Worm (Caenorhabditis elegans) whole organism, L4 larva: ENCODE results near the gene hlh-3.
A peak's percentile ranks its signal among the peaks of the same experiment; 100 is the strongest.

Experiments
- F10B5.3 ChIP-seq: sonication (generic microtip); optimal IDR thresholded peaks from 2 replicates; lab custom pipeline; 2016; ENCODE audit warnings: mild to moderate bottlenecking, missing genetic modification characterization, missing compliant biosample characterization
- F26F4.8 ChIP-seq: fragments of 200-800 bp; sonication (Bioruptor generic); conservative IDR thresholded peaks from 2 replicates; pipeline ENCODE4 v1.3.6; 2022; ENCODE audit warnings: missing genetic modification characterization, missing compliant biosample characterization
- F37D6.2 ChIP-seq: sonication (generic microtip); optimal IDR thresholded peaks from 2 replicates; lab custom pipeline; 2016; ENCODE audit warnings: mild to moderate bottlenecking, missing genetic modification characterization, missing compliant biosample characterization
- Y48G9A.11 ChIP-seq: fragments of 200-800 bp; sonication (Bioruptor generic); IDR thresholded peaks from 2 replicates; pipeline ENCODE4 v1.3.6; 2022; ENCODE audit warnings: missing genetic modification reagents, missing genetic modification characterization, missing compliant biosample characterization
- ZK337.2 ChIP-seq: fragments of 200-800 bp; sonication (Bioruptor generic); IDR thresholded peaks from 2 replicates; pipeline ENCODE4 v1.3.6; 2022; ENCODE audit warnings: missing genetic modification reagents, missing genetic modification characterization, missing compliant biosample characterization
- aha-1 ChIP-seq: fragments of 150-350 bp; peaks from one replicate; lab custom pipeline; 2014; ENCODE audit warnings: missing biosample characterization, missing genetic modification characterization
- aly-2 ChIP-seq: sonication (generic microtip); optimal IDR thresholded peaks from 2 replicates; lab custom pipeline; 2018; ENCODE audit warnings: missing biosample characterization, missing genetic modification characterization
- ama-1 ChIP-seq: fragments of 150-350 bp; optimal IDR thresholded peaks from 2 replicates; lab custom pipeline; 2014; ENCODE audit warnings: inconsistent platforms, mixed read lengths
- arid-1 ChIP-seq: fragments of 200-800 bp; sonication (Bioruptor generic); conservative IDR thresholded peaks from 2 replicates; pipeline ENCODE4 v1.3.6; 2022; ENCODE audit warnings: missing genetic modification reagents, missing genetic modification characterization, missing compliant biosample characterization
- dmd-9 ChIP-seq: fragments of 200-800 bp; sonication (Bioruptor generic); IDR thresholded peaks from 2 replicates; pipeline ENCODE4 v1.3.6; 2022; ENCODE audit warnings: missing genetic modification reagents, missing genetic modification characterization, missing compliant biosample characterization
- egl-43 ChIP-seq: fragments of 200-800 bp; sonication (Bioruptor generic); IDR thresholded peaks from 2 replicates; pipeline ENCODE4 v1.3.6; 2022; ENCODE audit warnings: missing genetic modification reagents, missing genetic modification characterization, missing compliant biosample characterization
- hif-1 ChIP-seq, 2 experiments: sonication (generic microtip); optimal IDR thresholded peaks; 2 replicates each; lab custom pipeline; 2016 to 2017; ENCODE audit warnings: missing compliant biosample characterization in 2 of 2, missing genetic modification characterization in 2 of 2, missing genetic modification reagents in 2 of 2, missing genotype in 2 of 2, mild to moderate bottlenecking in 1 of 2
- hlh-30 ChIP-seq: sonication (generic microtip); optimal IDR thresholded peaks from 2 replicates; lab custom pipeline; 2017; ENCODE audit warnings: antibody characterized with exemption, mild to moderate bottlenecking, missing genetic modification characterization, missing compliant biosample characterization; ENCODE audit not compliant: insufficient read depth
- jun-1 ChIP-seq: fragments of 150-350 bp; optimal IDR thresholded peaks from 2 replicates; lab custom pipeline; 2014; ENCODE audit warnings: missing biosample characterization, missing genetic modification reagents, missing genetic modification characterization
- lin-29 ChIP-seq: fragments of 200-800 bp; sonication (Bioruptor generic); IDR thresholded peaks from 2 replicates; pipeline ENCODE4 v1.3.6; 2022; ENCODE audit warnings: missing genetic modification reagents, missing genetic modification characterization, missing compliant biosample characterization
- lin-39 ChIP-seq: fragments of 150-350 bp; optimal IDR thresholded peaks from 2 replicates; lab custom pipeline; 2014; ENCODE audit warnings: missing biosample characterization, missing genetic modification reagents, missing genetic modification characterization
- lsy-2 ChIP-seq, 2 experiments: fragments of 150-350 bp in 1 of 2; sonication (generic microtip) in 1 of 2; optimal IDR thresholded peaks; 2 replicates each; lab custom pipeline; 2014 to 2017; ENCODE audit warnings: missing biosample characterization in 2 of 2, missing genetic modification characterization in 2 of 2
- madf-9 ChIP-seq: fragments of 200-800 bp; sonication (Bioruptor generic); conservative IDR thresholded peaks from 2 replicates; pipeline ENCODE4 v1.3.6; 2022; ENCODE audit warnings: missing genetic modification reagents, missing genetic modification characterization, missing compliant biosample characterization
- mdl-1 ChIP-seq, 2 experiments: fragments of 150-350 bp in 1 of 2; sonication (generic microtip) in 1 of 2; optimal IDR thresholded peaks; 2 replicates each; lab custom pipeline; 2014 to 2017; ENCODE audit warnings: missing biosample characterization in 2 of 2, missing genetic modification characterization in 2 of 2
- mep-1 ChIP-seq: fragments of 150-350 bp; sonication (generic microtip); optimal IDR thresholded peaks from 3 replicates; lab custom pipeline; 2014; ENCODE audit warnings: missing biosample characterization, missing genetic modification characterization
- nhr-111 ChIP-seq: fragments of 200-800 bp; sonication (Bioruptor generic); optimal IDR thresholded peaks from 2 replicates; lab custom pipeline; 2018; ENCODE audit warnings: mild to moderate bottlenecking, missing genetic modification characterization, missing compliant biosample characterization
- nhr-237 ChIP-seq: sonication (generic microtip); optimal IDR thresholded peaks from 2 replicates; lab custom pipeline; 2017; ENCODE audit warnings: missing biosample characterization, missing genetic modification characterization
- nhr-28 ChIP-seq: fragments of 150-350 bp; optimal IDR thresholded peaks from 2 replicates; lab custom pipeline; 2014; ENCODE audit warnings: missing biosample characterization, missing genetic modification characterization
- nhr-41 ChIP-seq: fragments of 200-800 bp; sonication (Bioruptor generic); IDR thresholded peaks from 2 replicates; pipeline ENCODE4 v1.3.6; 2022; ENCODE audit warnings: missing genetic modification reagents, missing genetic modification characterization, missing compliant biosample characterization
- nhr-48 ChIP-seq: sonication (generic microtip); optimal IDR thresholded peaks from 2 replicates; lab custom pipeline; 2016; ENCODE audit warnings: mild to moderate bottlenecking, missing genetic modification characterization, missing compliant biosample characterization
- nhr-6 ChIP-seq: fragments of 150-350 bp; optimal IDR thresholded peaks from 2 replicates; lab custom pipeline; 2014; ENCODE audit warnings: missing biosample characterization, missing genetic modification characterization
- pha-4 ChIP-seq, 2 experiments: fragments of 150-350 bp in 1 of 2; fragments of 200-800 bp in 1 of 2; sonication (Bioruptor generic) in 1 of 2; IDR thresholded peaks in 1 of 2; optimal IDR thresholded peaks in 1 of 2; 2 replicates each; pipeline versions ENCODE4 v1.3.6 to Lab custom; 2014 to 2022; ENCODE audit warnings: missing genetic modification characterization in 2 of 2, missing genetic modification reagents in 2 of 2, missing biosample characterization in 1 of 2, missing compliant biosample characterization in 1 of 2
- php-3 ChIP-seq: fragments of 200-800 bp; sonication (Bioruptor generic); IDR thresholded peaks from 2 replicates; pipeline ENCODE4 v1.3.6; 2022; ENCODE audit warnings: missing genetic modification reagents, missing genetic modification characterization, missing compliant biosample characterization
- rbr-2 ChIP-seq: sonication (generic microtip); optimal IDR thresholded peaks from 2 replicates; lab custom pipeline; 2016; ENCODE audit warnings: missing genotype, missing genetic modification characterization, missing compliant biosample characterization
- set-16 ChIP-seq: fragments of 200-800 bp; sonication (Bioruptor generic); IDR thresholded peaks from 2 replicates; pipeline ENCODE4 v1.3.6; 2022; ENCODE audit warnings: missing genetic modification reagents, missing genetic modification characterization, missing compliant biosample characterization
- snpc-1.2 ChIP-seq: fragments of 200-800 bp; sonication (Bioruptor generic); IDR thresholded peaks from 2 replicates; pipeline ENCODE4 v1.3.6; 2022; ENCODE audit warnings: missing genetic modification reagents, missing genetic modification characterization, missing compliant biosample characterization
- spr-1 ChIP-seq: sonication (generic microtip); optimal IDR thresholded peaks from 2 replicates; lab custom pipeline; 2016; ENCODE audit warnings: mild to moderate bottlenecking, missing genetic modification characterization, missing compliant biosample characterization
- tra-1 ChIP-seq: fragments of 200-800 bp; sonication (Bioruptor generic); IDR thresholded peaks from 2 replicates; pipeline ENCODE4 v1.3.6; 2022; ENCODE audit warnings: missing genetic modification reagents, missing genetic modification characterization, missing compliant biosample characterization
- unc-62 ChIP-seq, 3 experiments: fragments of 150-350 bp in 1 of 3; sonication (generic microtip); optimal IDR thresholded peaks in 2 of 3; peaks in 1 of 3; 1 replicate in 1 of 3; 2 replicates in 2 of 3; lab custom pipeline; 2014 to 2017; ENCODE audit warnings: missing biosample characterization in 3 of 3, missing genetic modification characterization in 3 of 3, missing genetic modification reagents in 3 of 3, missing genotype in 1 of 3
- zag-1 ChIP-seq: fragments of 150-350 bp; optimal IDR thresholded peaks from 2 replicates; lab custom pipeline; 2014; ENCODE audit warnings: missing biosample characterization, missing genetic modification characterization
- ztf-7 ChIP-seq: fragments of 150-350 bp; optimal IDR thresholded peaks from 2 replicates; lab custom pipeline; 2014; ENCODE audit warnings: missing biosample characterization, missing genetic modification characterization

Gene hlh-3

DNA sequence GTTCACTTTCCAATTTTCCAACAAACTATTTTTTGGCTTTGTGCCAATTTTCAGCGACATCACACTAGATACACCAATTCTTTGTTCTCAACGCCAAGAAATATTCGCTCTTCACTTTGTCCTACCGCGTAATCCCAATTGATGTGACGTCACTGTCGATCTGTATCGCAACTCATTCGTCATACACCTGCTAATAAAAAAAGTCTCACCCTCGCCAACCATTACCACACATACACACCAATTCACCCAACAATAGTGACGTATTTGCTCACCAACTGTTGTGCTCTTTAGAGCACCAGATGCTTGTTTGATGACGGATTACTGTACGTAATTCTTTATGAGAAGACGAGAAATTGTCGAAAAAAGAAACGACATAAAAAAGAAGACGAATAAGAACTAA lies 23.1 kb upstream of the hlh-3 start:
- TF ChIP-seq Y48G9A.11 (GFP tag; lab: Robert Waterston, UW) (no peak), lsy-2 (tag; optimal IDR thresholded peaks at IDR 0.05; lab: Kevin White, UChicago) (peak in 1 of 2 experiments; percentile 44), F26F4.8 (no peak), jun-1 (tag; lab: Kevin White, UChicago) (no peak), nhr-6 (tag; lab: Kevin White, UChicago) (peak; percentile 53), ama-1 (lab: Kevin White, UChicago) (peak; percentile 13), mep-1 (tag; lab: Kevin White, UChicago) (peak; percentile 20)

DNA sequence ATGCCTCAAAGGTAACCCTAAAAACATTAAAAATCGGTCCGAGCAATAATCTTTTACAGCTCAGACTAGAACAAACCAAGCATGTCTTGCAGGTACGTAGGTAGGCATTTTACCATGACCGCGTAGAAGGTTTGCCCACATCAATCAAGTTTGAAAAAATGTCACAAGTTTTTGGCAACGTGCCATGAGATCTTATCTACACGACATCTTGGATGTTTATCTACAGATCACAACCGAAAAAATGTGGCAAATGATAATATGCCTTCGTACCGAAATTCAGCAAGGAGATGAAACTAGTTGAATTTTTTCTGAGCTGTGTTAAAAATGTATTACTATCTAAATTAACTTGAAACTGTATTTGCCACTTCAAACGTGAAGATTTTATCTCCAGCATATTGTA lies 22.0 kb upstream of the hlh-3 start:
- no peak for TF ChIP-seq aly-2 (tag; lab: Kevin White, UChicago)
- peak in 1 of 2 experiments; percentile 80 for TF ChIP-seq unc-62 (GFP tag; optimal IDR thresholded peaks at IDR 0.05 in 1 of 2; lab: Kevin White, UChicago)
- TF ChIP-seq unc-62 (tag; optimal IDR thresholded peaks at IDR 0.05; lab: Kevin White, UChicago) = no peak
- TF ChIP-seq php-3 (GFP tag; lab: Robert Waterston, UW) = no peak
- no peak for TF ChIP-seq zag-1 (tag; lab: Kevin White, UChicago)
- no peak for TF ChIP-seq tra-1 (GFP tag; lab: Robert Waterston, UW)
- TF ChIP-seq F37D6.2 (tag; lab: Kevin White, UChicago) = no peak
- TF ChIP-seq hif-1 (tag; optimal IDR thresholded peaks at IDR 0.05; lab: Kevin White, UChicago) = no peak

DNA sequence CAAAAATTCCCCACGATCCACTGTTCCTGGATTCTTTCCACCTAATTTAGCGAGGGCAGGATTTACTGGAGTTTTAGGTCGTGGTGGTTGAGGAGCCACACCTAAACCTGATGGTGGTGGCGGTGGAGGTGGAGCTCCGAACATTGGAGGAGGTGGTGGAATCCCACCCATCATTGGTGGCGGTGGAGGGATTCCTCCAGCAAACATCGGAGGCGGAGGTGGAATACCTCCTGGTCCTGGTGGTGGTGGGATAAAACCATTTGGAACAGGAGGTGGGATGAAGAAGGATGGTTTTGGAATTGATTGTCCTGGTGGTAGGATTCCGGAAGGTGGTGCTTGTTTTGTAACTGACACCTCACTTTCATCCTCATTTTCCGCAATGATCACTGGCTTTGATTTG lies 16.6 kb upstream of the hlh-3 start:
- 0 out of 2 replicates have a peak, but pooled peaks have one; percentile 5 for TF ChIP-seq dmd-9 (GFP tag; lab: Robert Waterston, UW)
- no peak for TF ChIP-seq pha-4 (GFP tag; IDR thresholded peaks at IDR 0.05; lab: Robert Waterston, UW)
- TF ChIP-seq pha-4 (tag; optimal IDR thresholded peaks at IDR 0.05; lab: Kevin White, UChicago) = no peak
- TF ChIP-seq set-16 = peak; percentile 72
- peak in 1 of 2 experiments; percentile 6 for TF ChIP-seq unc-62 (GFP tag; optimal IDR thresholded peaks at IDR 0.05 in 1 of 2; lab: Kevin White, UChicago)
- TF ChIP-seq unc-62 (tag; optimal IDR thresholded peaks at IDR 0.05; lab: Kevin White, UChicago) = no peak

DNA sequence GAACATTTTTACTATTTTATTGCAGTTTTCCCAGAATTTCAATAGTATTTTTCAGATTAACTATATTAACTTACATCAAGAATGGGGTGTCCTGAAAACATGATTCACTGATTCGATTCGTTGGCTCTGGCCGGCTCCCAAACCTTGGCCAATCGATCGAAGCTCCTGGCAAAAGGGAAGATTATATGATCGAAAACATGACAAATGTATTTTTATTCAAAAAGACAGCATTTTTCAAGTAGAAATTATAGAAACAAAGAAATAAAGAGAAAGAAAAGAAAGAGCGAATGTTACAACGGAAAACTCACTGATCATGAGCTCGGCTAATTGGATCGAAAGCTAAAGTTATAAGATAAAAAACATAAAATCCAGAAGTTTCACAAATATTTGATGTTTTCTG lies 15.7 kb upstream of the hlh-3 start, which contains the start of gene T24B8.4:
Gene T24B8.4 (minus strand): TSS at position 101 of the 400 bp plus-strand sequence.
- no peak for TF ChIP-seq F10B5.3 (tag; lab: Kevin White, UChicago)
- no peak for TF ChIP-seq mdl-1 (tag; optimal IDR thresholded peaks at IDR 0.05; lab: Kevin White, UChicago)
- no peak for TF ChIP-seq nhr-111
- no peak for TF ChIP-seq nhr-237
- no peak for TF ChIP-seq nhr-41 (GFP tag; lab: Robert Waterston, UW)

DNA sequence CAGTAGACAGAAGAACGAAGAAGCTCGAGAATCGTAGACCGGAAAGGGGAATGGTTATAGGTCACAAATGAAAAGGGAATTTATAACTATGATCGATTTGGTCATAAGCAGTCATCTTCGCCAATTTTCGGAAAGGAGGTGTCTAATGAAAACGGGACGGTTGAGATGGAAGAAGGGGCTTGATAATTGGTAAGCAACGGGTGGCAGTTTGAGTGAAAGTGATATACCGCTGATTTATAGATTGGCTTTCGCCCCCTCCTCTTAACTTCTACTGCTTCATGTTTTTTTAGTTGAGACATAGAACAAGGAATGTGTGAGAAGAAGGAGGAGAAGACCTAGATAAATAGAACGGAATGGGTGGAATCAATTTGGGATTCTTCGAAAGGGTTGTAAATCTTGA lies 13.6 kb upstream of the hlh-3 start:
- TF ChIP-seq lin-29 (GFP tag; lab: Robert Waterston, UW) (no peak), unc-62 (GFP tag; optimal IDR thresholded peaks at IDR 0.05 in 1 of 2; lab: Kevin White, UChicago) (peak in 1 of 2 experiments; percentile 52), unc-62 (tag; optimal IDR thresholded peaks at IDR 0.05; lab: Kevin White, UChicago) (no peak)
- TF ChIP-seq, all 104 proteins: peak for 1

DNA sequence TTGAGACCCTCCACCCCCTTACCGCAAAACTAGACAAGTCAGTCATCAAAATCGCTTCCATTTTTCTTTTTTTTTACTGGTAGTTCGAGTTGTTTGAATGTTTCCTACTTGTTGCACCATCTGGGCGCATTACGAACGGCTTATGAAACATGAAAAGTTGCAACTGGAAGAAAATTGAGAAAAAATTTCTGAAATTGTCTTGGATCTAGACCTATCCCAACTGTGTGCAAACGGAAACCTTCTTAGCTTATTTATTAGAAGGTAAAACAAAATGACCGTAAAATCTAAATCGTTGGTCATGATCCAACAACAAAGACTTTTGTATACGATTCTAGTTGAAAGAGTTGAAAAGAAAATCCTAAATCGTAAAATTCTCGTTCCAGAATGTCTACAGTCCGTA lies 11.9 kb upstream of the hlh-3 start:
- TF ChIP-seq hlh-30 (tag; lab: Kevin White, UChicago) (no peak), unc-62 (GFP tag; optimal IDR thresholded peaks at IDR 0.05 in 1 of 2; lab: Kevin White, UChicago) (peak in 1 of 2 experiments; percentile 97), unc-62 (tag; optimal IDR thresholded peaks at IDR 0.05; lab: Kevin White, UChicago) (no peak)

DNA sequence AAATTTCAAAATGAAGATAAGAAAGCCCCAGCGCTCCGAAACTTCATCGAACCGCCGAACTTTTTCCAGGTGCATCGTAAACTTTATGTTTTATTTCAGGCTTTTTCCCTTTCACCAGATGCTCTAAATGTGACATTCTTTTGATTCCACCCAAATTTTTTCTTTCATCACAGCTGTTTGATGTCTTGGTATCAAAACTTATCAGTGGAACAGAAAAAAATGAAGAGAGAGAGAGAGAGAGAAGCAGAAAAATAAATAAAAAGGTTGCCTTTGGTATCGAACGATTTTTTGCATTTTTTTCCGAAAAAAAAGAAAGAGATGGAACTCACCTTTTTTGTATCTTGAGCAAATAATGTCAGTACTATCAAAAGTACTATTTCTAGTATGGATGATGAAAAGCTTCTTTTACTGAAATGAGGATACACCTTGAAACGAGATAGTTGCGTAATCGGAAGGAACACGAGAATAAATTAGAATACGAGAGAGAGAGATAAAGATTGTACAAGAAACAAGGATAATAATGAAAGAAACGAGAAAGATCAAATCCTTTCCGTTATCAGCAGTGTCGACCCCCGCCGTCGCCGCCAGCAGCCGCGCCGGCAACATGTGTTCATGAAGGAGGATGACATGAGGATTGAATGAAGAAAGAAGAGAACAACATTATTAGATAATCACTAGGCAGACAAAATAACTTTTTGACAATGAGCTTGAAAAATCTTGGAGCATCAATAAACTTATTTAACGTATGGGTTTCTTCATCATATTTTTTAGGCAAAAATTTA lies 10.1 kb upstream of the hlh-3 start:
- TF ChIP-seq mdl-1 (tag; optimal IDR thresholded peaks at IDR 0.05; lab: Kevin White, UChicago) (peak in 1 of 2 experiments; percentile 9), snpc-1.2 (GFP tag; lab: Robert Waterston, UW) (no peak), egl-43 (GFP tag; lab: Robert Waterston, UW) (no peak), ztf-7 (tag; lab: Kevin White, UChicago) (no peak), madf-9 (GFP tag; lab: Robert Waterston, UW) (no peak), arid-1 (GFP tag; lab: Robert Waterston, UW) (no peak), rbr-2 (tag; lab: Kevin White, UChicago) (no peak), aha-1 (tag; lab: Kevin White, UChicago) (peak; percentile 92), F37D6.2 (tag; lab: Kevin White, UChicago) (no peak), nhr-48 (tag; lab: Kevin White, UChicago) (no peak), nhr-41 (GFP tag; lab: Robert Waterston, UW) (no peak), ZK337.2 (GFP tag; lab: Robert Waterston, UW) (no peak), tra-1 (GFP tag; lab: Robert Waterston, UW) (no peak), nhr-28 (tag; lab: Kevin White, UChicago) (peak; percentile 13), lin-39 (tag; lab: Kevin White, UChicago) (no peak), dmd-9 (GFP tag; lab: Robert Waterston, UW) (no peak), spr-1 (tag; lab: Kevin White, UChicago) (no peak)
